Fruit fly (Drosophila melanogaster) whole organism, adult: ENCODE measurements around the gene CG10254.

Experiments used
- CG14711 ChIP-seq: fragments of 200-800 bp; sonication (Bioruptor generic); optimal IDR thresholded peaks from 2 replicates; lab custom pipeline; 2018; ENCODE audit warnings: missing biosample characterization, mild to moderate bottlenecking, missing genetic modification characterization, moderate library complexity
- CG5204 ChIP-seq: fragments of 200-800 bp; sonication (Bioruptor generic); optimal IDR thresholded peaks from 2 replicates; lab custom pipeline; 2016; ENCODE audit warnings: missing biosample characterization, missing genetic modification characterization
- CG7045 ChIP-seq: fragments of 200-800 bp; sonication (Bioruptor generic); optimal IDR thresholded peaks from 2 replicates; lab custom pipeline; 2017; ENCODE audit warnings: missing biosample characterization, mild to moderate bottlenecking, missing genetic modification characterization
- pad ChIP-seq: fragments of 200-800 bp; sonication (Bioruptor generic); optimal IDR thresholded peaks from 3 replicates; lab custom pipeline; 2017; ENCODE audit warnings: missing biosample characterization, missing genetic modification characterization, mild to moderate bottlenecking, moderate library complexity, missing genetic modification reagents

dm6 chr3R:23728086-23728485, 33.3 kb upstream of the CG10254 start:
- TF ChIP-seq CG14711 (no peak), pad (GFP tag; lab: Kevin White, UChicago) (no peak), CG5204 (peak; percentile 16), CG7045 (no peak)
